Worm (Caenorhabditis elegans) whole organism, L4 larva: ENCODE data around the gene teg-1.

Source experiments
- D1046.2 ChIP-seq: fragments of 200-800 bp; sonication (Bioruptor generic); IDR thresholded peaks from 2 replicates; pipeline ENCODE4 v1.3.6; 2022; ENCODE audit warnings: missing genetic modification characterization, missing compliant biosample characterization
- F10B5.3 ChIP-seq: sonication (generic microtip); optimal IDR thresholded peaks from 2 replicates; lab custom pipeline; 2016; ENCODE audit warnings: mild to moderate bottlenecking, missing genetic modification characterization, missing compliant biosample characterization
- F37D6.2 ChIP-seq: sonication (generic microtip); optimal IDR thresholded peaks from 2 replicates; lab custom pipeline; 2016; ENCODE audit warnings: mild to moderate bottlenecking, missing genetic modification characterization, missing compliant biosample characterization
- F44E2.7 ChIP-seq: fragments of 200-800 bp; sonication (Bioruptor generic); IDR thresholded peaks from 2 replicates; pipeline ENCODE4 v2.1.2; 2022; ENCODE audit warnings: missing genetic modification characterization, missing compliant biosample characterization
- F49E8.2 ChIP-seq: sonication (generic microtip); optimal IDR thresholded peaks from 2 replicates; lab custom pipeline; 2016; ENCODE audit warnings: missing compliant biosample characterization, mild to moderate bottlenecking, missing genetic modification characterization, borderline replicate concordance
- T20F7.1 ChIP-seq: fragments of 200-800 bp; sonication (Bioruptor generic); optimal IDR thresholded peaks from 2 replicates; lab custom pipeline; 2018; ENCODE audit warnings: mild to moderate bottlenecking, missing genetic modification characterization, missing compliant biosample characterization
- Y105C5A.15 ChIP-seq: fragments of 200-800 bp; sonication (Bioruptor generic); IDR thresholded peaks from 2 replicates; pipeline ENCODE4 v1.3.6; 2022; ENCODE audit warnings: missing genetic modification characterization, missing compliant biosample characterization
- Y48G9A.11 ChIP-seq: fragments of 200-800 bp; sonication (Bioruptor generic); IDR thresholded peaks from 2 replicates; pipeline ENCODE4 v1.3.6; 2022; ENCODE audit warnings: missing genetic modification reagents, missing genetic modification characterization, missing compliant biosample characterization
- aha-1 ChIP-seq: fragments of 150-350 bp; peaks from one replicate; lab custom pipeline; 2014; ENCODE audit warnings: missing biosample characterization, missing genetic modification characterization
- aly-2 ChIP-seq: sonication (generic microtip); optimal IDR thresholded peaks from 2 replicates; lab custom pipeline; 2018; ENCODE audit warnings: missing biosample characterization, missing genetic modification characterization
- arid-1 ChIP-seq: fragments of 200-800 bp; sonication (Bioruptor generic); conservative IDR thresholded peaks from 2 replicates; pipeline ENCODE4 v1.3.6; 2022; ENCODE audit warnings: missing genetic modification reagents, missing genetic modification characterization, missing compliant biosample characterization
- attf-4 ChIP-seq: sonication (generic microtip); optimal IDR thresholded peaks from 3 replicates; lab custom pipeline; 2017; ENCODE audit warnings: missing biosample characterization, missing genetic modification characterization
- ceh-32 ChIP-seq: sonication (generic microtip); optimal IDR thresholded peaks from 2 replicates; lab custom pipeline; 2016; ENCODE audit warnings: mild to moderate bottlenecking, missing genetic modification characterization, missing compliant biosample characterization; ENCODE audit not compliant: poor library complexity
- ceh-62 ChIP-seq: sonication (generic microtip); optimal IDR thresholded peaks from 2 replicates; lab custom pipeline; 2017; ENCODE audit warnings: missing biosample characterization, missing genetic modification characterization
- ctbp-1 ChIP-seq: fragments of 200-800 bp; sonication (Bioruptor generic); IDR thresholded peaks from 2 replicates; pipeline ENCODE4 v1.3.6; 2022; ENCODE audit warnings: missing genetic modification reagents, missing genetic modification characterization, missing compliant biosample characterization
- daf-12 ChIP-seq: fragments of 150-350 bp; optimal IDR thresholded peaks from 2 replicates; lab custom pipeline; 2014; ENCODE audit warnings: missing biosample characterization, missing genetic modification reagents, missing genetic modification characterization
- daf-8 ChIP-seq: fragments of 200-800 bp; sonication (Bioruptor generic); IDR thresholded peaks from 2 replicates; pipeline ENCODE4 v1.3.6; 2022; ENCODE audit warnings: missing genetic modification characterization, missing compliant biosample characterization
- dpl-1 ChIP-seq: fragments of 150-350 bp; optimal IDR thresholded peaks from 2 replicates; lab custom pipeline; 2014; ENCODE audit warnings: missing biosample characterization, missing genetic modification reagents, missing genetic modification characterization
- dve-1 ChIP-seq: sonication (generic microtip); optimal IDR thresholded peaks from 2 replicates; lab custom pipeline; 2017; ENCODE audit warnings: antibody characterized with exemption, mild to moderate bottlenecking, missing genetic modification characterization, missing compliant biosample characterization; ENCODE audit not compliant: insufficient read depth
- egl-27 ChIP-seq: sonication (generic microtip); optimal IDR thresholded peaks from 3 replicates; lab custom pipeline; 2017; ENCODE audit warnings: missing biosample characterization, missing genetic modification reagents, missing genetic modification characterization
- egl-43 ChIP-seq: fragments of 200-800 bp; sonication (Bioruptor generic); IDR thresholded peaks from 2 replicates; pipeline ENCODE4 v1.3.6; 2022; ENCODE audit warnings: missing genetic modification reagents, missing genetic modification characterization, missing compliant biosample characterization
- fkh-10 ChIP-seq: fragments of 150-350 bp; optimal IDR thresholded peaks from 2 replicates; lab custom pipeline; 2014; ENCODE audit warnings: missing biosample characterization, missing genetic modification reagents, missing genetic modification characterization
- fos-1 ChIP-seq: fragments of 150-350 bp; optimal IDR thresholded peaks from 2 replicates; lab custom pipeline; 2014; ENCODE audit warnings: missing biosample characterization, missing genetic modification characterization
- gei-8 ChIP-seq: fragments of 200-800 bp; sonication (Bioruptor generic); optimal IDR thresholded peaks from 2 replicates; lab custom pipeline; 2018; ENCODE audit warnings: mild to moderate bottlenecking, missing genetic modification characterization, missing compliant biosample characterization
- hif-1 ChIP-seq, 2 experiments: sonication (generic microtip); optimal IDR thresholded peaks; 2 replicates each; lab custom pipeline; 2016 to 2017; ENCODE audit warnings: missing compliant biosample characterization in 2 of 2, missing genetic modification characterization in 2 of 2, missing genetic modification reagents in 2 of 2, missing genotype in 2 of 2, mild to moderate bottlenecking in 1 of 2
- hlh-30 ChIP-seq: sonication (generic microtip); optimal IDR thresholded peaks from 2 replicates; lab custom pipeline; 2017; ENCODE audit warnings: antibody characterized with exemption, mild to moderate bottlenecking, missing genetic modification characterization, missing compliant biosample characterization; ENCODE audit not compliant: insufficient read depth
- jun-1 ChIP-seq: fragments of 150-350 bp; optimal IDR thresholded peaks from 2 replicates; lab custom pipeline; 2014; ENCODE audit warnings: missing biosample characterization, missing genetic modification reagents, missing genetic modification characterization
- lin-15B ChIP-seq: fragments of 150-350 bp; sonication (generic microtip); optimal IDR thresholded peaks from 3 replicates; lab custom pipeline; 2014; ENCODE audit warnings: missing biosample characterization, missing genetic modification characterization
- lin-39 ChIP-seq: fragments of 150-350 bp; optimal IDR thresholded peaks from 2 replicates; lab custom pipeline; 2014; ENCODE audit warnings: missing biosample characterization, missing genetic modification reagents, missing genetic modification characterization
- lir-3 ChIP-seq: sonication (generic microtip); optimal IDR thresholded peaks from 2 replicates; lab custom pipeline; 2016; ENCODE audit warnings: mild to moderate bottlenecking, missing genetic modification characterization, missing compliant biosample characterization
- lsy-2 ChIP-seq, 2 experiments: fragments of 150-350 bp in 1 of 2; sonication (generic microtip) in 1 of 2; optimal IDR thresholded peaks; 2 replicates each; lab custom pipeline; 2014 to 2017; ENCODE audit warnings: missing biosample characterization in 2 of 2, missing genetic modification characterization in 2 of 2
- madf-5 ChIP-seq, 2 experiments: fragments of 200-800 bp; sonication (Bioruptor generic); IDR thresholded peaks; 2 replicates each; pipeline ENCODE4 v1.3.6; 2022; ENCODE audit warnings: missing compliant biosample characterization in 2 of 2, missing genetic modification characterization in 2 of 2
- madf-9 ChIP-seq: fragments of 200-800 bp; sonication (Bioruptor generic); conservative IDR thresholded peaks from 2 replicates; pipeline ENCODE4 v1.3.6; 2022; ENCODE audit warnings: missing genetic modification reagents, missing genetic modification characterization, missing compliant biosample characterization
- mes-2 ChIP-seq: sonication (generic microtip); optimal IDR thresholded peaks from 2 replicates; lab custom pipeline; 2016; ENCODE audit warnings: missing genotype, mild to moderate bottlenecking, missing genetic modification characterization, missing compliant biosample characterization; ENCODE audit not compliant: poor library complexity, severe bottlenecking
- mxl-3 ChIP-seq: fragments of 200-800 bp; sonication (Bioruptor generic); optimal IDR thresholded peaks from 2 replicates; lab custom pipeline; 2018; ENCODE audit warnings: mild to moderate bottlenecking, missing genetic modification characterization, missing compliant biosample characterization
- nhr-11 ChIP-seq: fragments of 150-350 bp; optimal IDR thresholded peaks from 2 replicates; lab custom pipeline; 2014; ENCODE audit warnings: missing biosample characterization, missing genetic modification characterization
- nhr-25 ChIP-seq: sonication (generic microtip); optimal IDR thresholded peaks from 2 replicates; lab custom pipeline; 2017; ENCODE audit warnings: missing genetic modification characterization, mild to moderate bottlenecking, missing compliant biosample characterization, antibody characterized with exemption, moderate library complexity, borderline replicate concordance; ENCODE audit not compliant: insufficient read depth
- nhr-6 ChIP-seq: fragments of 150-350 bp; optimal IDR thresholded peaks from 2 replicates; lab custom pipeline; 2014; ENCODE audit warnings: missing biosample characterization, missing genetic modification characterization
- nhr-76 ChIP-seq: fragments of 150-350 bp; optimal IDR thresholded peaks from 2 replicates; lab custom pipeline; 2014; ENCODE audit warnings: missing biosample characterization, missing genetic modification characterization
- nhr-77 ChIP-seq: fragments of 150-350 bp; optimal IDR thresholded peaks from 2 replicates; lab custom pipeline; 2014; ENCODE audit warnings: missing biosample characterization, missing genetic modification characterization
- php-3 ChIP-seq: fragments of 200-800 bp; sonication (Bioruptor generic); IDR thresholded peaks from 2 replicates; pipeline ENCODE4 v1.3.6; 2022; ENCODE audit warnings: missing genetic modification reagents, missing genetic modification characterization, missing compliant biosample characterization
- sdz-12 ChIP-seq: fragments of 200-800 bp; sonication (Bioruptor generic); optimal IDR thresholded peaks from 2 replicates; lab custom pipeline; 2018; ENCODE audit warnings: mild to moderate bottlenecking, missing genetic modification characterization, missing compliant biosample characterization
- snpc-1.2 ChIP-seq: fragments of 200-800 bp; sonication (Bioruptor generic); IDR thresholded peaks from 2 replicates; pipeline ENCODE4 v1.3.6; 2022; ENCODE audit warnings: missing genetic modification reagents, missing genetic modification characterization, missing compliant biosample characterization
- snpc-4 ChIP-seq: fragments of 150-350 bp; optimal IDR thresholded peaks from 2 replicates; lab custom pipeline; 2014; ENCODE audit warnings: missing biosample characterization, missing genetic modification characterization
- spr-1 ChIP-seq: sonication (generic microtip); optimal IDR thresholded peaks from 2 replicates; lab custom pipeline; 2016; ENCODE audit warnings: mild to moderate bottlenecking, missing genetic modification characterization, missing compliant biosample characterization
- spr-3 ChIP-seq: fragments of 200-800 bp; sonication (Bioruptor generic); optimal IDR thresholded peaks from 2 replicates; lab custom pipeline; 2018; ENCODE audit warnings: mild to moderate bottlenecking, missing genetic modification characterization, missing compliant biosample characterization
- tag-97 ChIP-seq: fragments of 200-800 bp; sonication (Bioruptor generic); IDR thresholded peaks from 2 replicates; pipeline ENCODE4 v1.3.6; 2022; ENCODE audit warnings: missing genetic modification characterization, missing compliant biosample characterization
- unc-130 ChIP-seq: sonication (generic microtip); optimal IDR thresholded peaks from 2 replicates; lab custom pipeline; 2016; ENCODE audit warnings: missing genetic modification reagents, missing genetic modification characterization, missing compliant biosample characterization
- unc-39 ChIP-seq: sonication (generic microtip); optimal IDR thresholded peaks from 2 replicates; lab custom pipeline; 2017; ENCODE audit warnings: missing biosample characterization, missing genetic modification characterization
- zag-1 ChIP-seq: fragments of 150-350 bp; optimal IDR thresholded peaks from 2 replicates; lab custom pipeline; 2014; ENCODE audit warnings: missing biosample characterization, missing genetic modification characterization
- zfp-2 ChIP-seq: sonication (generic microtip); optimal IDR thresholded peaks from 2 replicates; lab custom pipeline; 2016; ENCODE audit warnings: mild to moderate bottlenecking, missing genetic modification characterization, missing compliant biosample characterization
- ztf-7 ChIP-seq: fragments of 150-350 bp; optimal IDR thresholded peaks from 2 replicates; lab custom pipeline; 2014; ENCODE audit warnings: missing biosample characterization, missing genetic modification characterization

teg-1 gene

DNA sequence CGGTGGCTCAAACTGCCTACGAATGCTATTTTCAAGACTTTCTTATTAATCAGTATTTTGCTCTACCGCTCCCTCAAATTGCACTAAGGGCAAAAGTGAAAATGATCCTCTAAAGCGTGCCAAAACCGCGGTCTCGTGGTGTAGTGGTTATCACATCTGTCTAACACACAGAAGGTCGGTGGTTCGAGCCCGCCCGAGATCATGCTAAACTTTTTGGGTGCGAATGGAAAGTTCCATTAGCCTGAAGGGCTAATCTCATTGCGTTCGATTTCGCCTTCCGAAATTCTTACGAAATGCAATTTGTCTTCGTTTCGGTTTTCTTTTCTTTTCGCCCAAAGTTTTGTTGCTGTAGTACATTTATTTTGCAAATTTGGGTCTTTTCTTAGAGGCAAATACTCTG, 35.5 kb upstream of the teg-1 start:
- no peak for TF ChIP-seq nhr-11 (tag; lab: Kevin White, UChicago)
- no peak for TF ChIP-seq nhr-76 (tag; lab: Kevin White, UChicago)
- peak; percentile 16 for TF ChIP-seq unc-130 (GFP tag; lab: Kevin White, UChicago)
- TF ChIP-seq ctbp-1: no peak; the same call in none of the 2 replicates
- TF ChIP-seq daf-12 (tag; lab: Kevin White, UChicago): no peak
- no peak for TF ChIP-seq egl-27 (tag; lab: Kevin White, UChicago)
- TF ChIP-seq unc-39 (tag; lab: Kevin White, UChicago): no peak
- no peak for TF ChIP-seq aly-2 (tag; lab: Kevin White, UChicago)
- no peak for TF ChIP-seq lir-3
- no peak for TF ChIP-seq ceh-32 (tag; lab: Kevin White, UChicago)
- no peak for TF ChIP-seq snpc-1.2 (GFP tag; lab: Robert Waterston, UW)
- TF ChIP-seq spr-1 (tag; lab: Kevin White, UChicago): no peak
- no peak for TF ChIP-seq daf-8 (GFP tag; lab: Robert Waterston, UW)
- TF ChIP-seq mes-2 (tag; lab: Kevin White, UChicago): peak; percentile 52
- TF ChIP-seq nhr-25 (tag; lab: Kevin White, UChicago): no peak
- TF ChIP-seq arid-1 (GFP tag; lab: Robert Waterston, UW): 0 out of 2 replicates have a peak, but pooled peaks have one; percentile 28
- peak; percentile 48 for TF ChIP-seq aha-1 (tag; lab: Kevin White, UChicago)
- no peak for TF ChIP-seq F49E8.2 (tag; lab: Kevin White, UChicago)
- no peak for TF ChIP-seq jun-1 (tag; lab: Kevin White, UChicago)
- no peak for TF ChIP-seq dve-1 (tag; lab: Kevin White, UChicago)
- TF ChIP-seq T20F7.1 (GFP tag; lab: Kevin White, UChicago): no peak
- TF ChIP-seq Y48G9A.11 (GFP tag; lab: Robert Waterston, UW): peak; percentile 53; the same call in 1 of the 2 replicates
- no peak for TF ChIP-seq spr-3 (GFP tag; lab: Kevin White, UChicago)
- TF ChIP-seq zfp-2 (tag; lab: Kevin White, UChicago): no peak
- no peak for TF ChIP-seq fos-1 (tag; lab: Kevin White, UChicago)
- no peak for TF ChIP-seq dpl-1
- no peak for TF ChIP-seq sdz-12 (GFP tag; lab: Kevin White, UChicago)
- 0 out of 2 replicates have a peak, but pooled peaks have one; percentile 30 for TF ChIP-seq F44E2.7 (GFP tag; lab: Robert Waterston, UW)
- TF ChIP-seq hif-1 (tag; optimal IDR thresholded peaks at IDR 0.05; lab: Kevin White, UChicago): no peak
- no peak for TF ChIP-seq Y105C5A.15 (GFP tag; lab: Robert Waterston, UW)
- no peak for TF ChIP-seq tag-97 (GFP tag; lab: Robert Waterston, UW)
- TF ChIP-seq lsy-2 (tag; optimal IDR thresholded peaks at IDR 0.05; lab: Kevin White, UChicago): peak in 1 of 2 experiments; percentile 13
- TF ChIP-seq ztf-7 (tag; lab: Kevin White, UChicago): no peak
- TF ChIP-seq gei-8 (GFP tag; lab: Kevin White, UChicago): no peak
- peak; percentile 33 for TF ChIP-seq hlh-30
- TF ChIP-seq mxl-3: peak; percentile 41
- TF ChIP-seq nhr-77: no peak
- TF ChIP-seq lin-15B (tag; lab: Kevin White, UChicago): no peak
- TF ChIP-seq F10B5.3: no peak
- TF ChIP-seq ceh-62 (tag; lab: Kevin White, UChicago): no peak
- TF ChIP-seq madf-9 (GFP tag; lab: Robert Waterston, UW): no peak; the same call in 1 of the 2 replicates
- peak; percentile 78 for TF ChIP-seq egl-43 (GFP tag; lab: Robert Waterston, UW)
- TF ChIP-seq D1046.2: peak; percentile 36; the same call in 1 of the 2 replicates
- no peak for TF ChIP-seq lin-39 (tag; lab: Kevin White, UChicago)
- TF ChIP-seq madf-5 (GFP tag; IDR thresholded peaks at IDR 0.05; lab: Robert Waterston, UW): no peak
- no peak for TF ChIP-seq php-3 (GFP tag; lab: Robert Waterston, UW)
- no peak for TF ChIP-seq nhr-6
- no peak for TF ChIP-seq F37D6.2 (tag; lab: Kevin White, UChicago)
- no peak for TF ChIP-seq attf-4 (tag; lab: Kevin White, UChicago)
- TF ChIP-seq fkh-10: no peak
- no peak for TF ChIP-seq zag-1 (tag; lab: Kevin White, UChicago)
- TF ChIP-seq snpc-4 (tag; lab: Kevin White, UChicago): no peak
